Worm (Caenorhabditis elegans): ENCODE measurements around the gene F09E5.14.

Gene F09E5.14

ce11 chrII:5326891-5327290 is 17.8 kb downstream of the F09E5.14 start:
- TF ChIP-seq lin-13 (GFP tag; optimal IDR thresholded peaks at IDR 0.05) (no peak), nhr-47 (tag; optimal IDR thresholded peaks at IDR 0.05) (peak; percentile 60), fkh-10 (GFP tag; optimal IDR thresholded peaks at IDR 0.05) (no peak), zip-4 (GFP tag; optimal IDR thresholded peaks at IDR 0.05) (no peak), pax-3 (tag; optimal IDR thresholded peaks at IDR 0.05) (peak; percentile 72), mab-9 (GFP tag; IDR thresholded peaks at IDR 0.05) (no peak), nhr-11 (tag; optimal IDR thresholded peaks at IDR 0.05) (peak; percentile 19), ets-5 (GFP tag; IDR thresholded peaks at IDR 0.05) (0 out of 2 replicates have a peak, but pooled peaks have one; percentile 82), nhr-77 (tag; optimal IDR thresholded peaks at IDR 0.05) (no peak), nhr-19 (GFP tag; conservative IDR thresholded peaks at IDR 0.05) (no peak), fkh-8 (tag; optimal IDR thresholded peaks at IDR 0.05) (peak; percentile 57), dsc-1 (tag; optimal IDR thresholded peaks at IDR 0.05) (peak; percentile 99), hlh-17 (GFP tag; optimal IDR thresholded peaks at IDR 0.05; ENCODE audit: borderline replicate concordance) (no peak), grh-1 (GFP tag; IDR thresholded peaks at IDR 0.05) (no peak), nhr-71 (tag; optimal IDR thresholded peaks at IDR 0.05) (peak; percentile 4), egl-13 (tag; optimal IDR thresholded peaks at IDR 0.05) (peak; percentile 8), nhr-237 (tag; optimal IDR thresholded peaks at IDR 0.05) (no peak), sox-4 (tag; optimal IDR thresholded peaks at IDR 0.05) (peak; percentile 70), snu-23 (GFP tag; optimal IDR thresholded peaks at IDR 0.05) (no peak)

- TF ChIP-seq egl-27 (tag; optimal IDR thresholded peaks at IDR 0.05) (peak; percentile 17 to 49), ztf-4 (tag; optimal IDR thresholded peaks at IDR 0.05) (peak; percentile 24), blmp-1 (tag; optimal IDR thresholded peaks at IDR 0.05) (peak; percentile 29), nhr-85 (tag) (peak; percentile 73), C34B4.2 (tag; optimal IDR thresholded peaks at IDR 0.05) (no peak), aly-2 (tag; optimal IDR thresholded peaks at IDR 0.05) (no peak), dpl-1 (GFP tag; optimal IDR thresholded peaks at IDR 0.05) (peak; percentile 18 to 28 (median 20)), fkh-10 (GFP tag; optimal IDR thresholded peaks at IDR 0.05) (peak; percentile 74), tlp-1 (tag; optimal IDR thresholded peaks at IDR 0.05) (no peak), hlh-4 (tag; optimal IDR thresholded peaks at IDR 0.05) (no peak), ceh-88 (GFP tag; IDR thresholded peaks at IDR 0.05) (no peak), Y116A8C.19 (tag; optimal IDR thresholded peaks at IDR 0.05; ENCODE audit: borderline replicate concordance) (no peak), nhr-47 (tag; optimal IDR thresholded peaks at IDR 0.05) (peak; percentile 65), unc-130 (tag; optimal IDR thresholded peaks at IDR 0.05) (no peak), zag-1 (tag; optimal IDR thresholded peaks at IDR 0.05) (no peak), snu-23 (GFP tag; optimal IDR thresholded peaks at IDR 0.05) (peak; percentile 54), lin-15B (tag; optimal IDR thresholded peaks at IDR 0.05) (no peak), fos-1 (tag; optimal IDR thresholded peaks at IDR 0.05) (peak; percentile 81), skn-1 (tag; optimal IDR thresholded peaks at IDR 0.05) (peak; percentile 68), jun-1 (tag; optimal IDR thresholded peaks at IDR 0.05) (peak; percentile 79), nhr-90 (tag; optimal IDR thresholded peaks at IDR 0.05; ENCODE audit: poor library complexity) (no peak), mab-9 (GFP tag; IDR thresholded peaks at IDR 0.05) (no peak), mef-2 (tag; optimal IDR thresholded peaks at IDR 0.05) (no peak), aha-1 (tag; optimal IDR thresholded peaks at IDR 0.05) (no peak), fkh-8 (tag; optimal IDR thresholded peaks at IDR 0.05) (peak; percentile 92), nhr-19 (GFP tag; conservative IDR thresholded peaks at IDR 0.05) (peak; percentile 14; the same call in 1 of the 2 replicates), pax-3 (tag; optimal IDR thresholded peaks at IDR 0.05) (no peak), lir-3 (tag; optimal IDR thresholded peaks at IDR 0.05; ENCODE audit: poor library complexity) (no peak), elt-2 (tag; optimal IDR thresholded peaks at IDR 0.05) (no peak), swsn-7 (tag; optimal IDR thresholded peaks at IDR 0.05) (peak; percentile 56), efl-1 (optimal IDR thresholded peaks at IDR 0.05) (peak; percentile 69 to 81), efl-1 (GFP tag; optimal IDR thresholded peaks at IDR 0.05 in 1 of 2) (peak; percentile 27 to 93), unc-98 (GFP tag; IDR thresholded peaks at IDR 0.05) (no peak), nhr-28 (tag; optimal IDR thresholded peaks at IDR 0.05) (no peak), grh-1 (GFP tag; IDR thresholded peaks at IDR 0.05) (no peak), snpc-4 (tag; optimal IDR thresholded peaks at IDR 0.05) (no peak), ceh-82 (tag; optimal IDR thresholded peaks at IDR 0.05) (peak in 2 of 3 experiments; percentile 34 to 57), xbp-1 (tag; optimal IDR thresholded peaks at IDR 0.05) (peak; percentile 63), unc-62 (GFP tag; optimal IDR thresholded peaks at IDR 0.05) (no peak), ama-1 (optimal IDR thresholded peaks at IDR 0.05) (no peak)
Measured at ce11 chrII:5326024-5326627, 18.5 kb downstream of the F09E5.14 start.
